Worm (Caenorhabditis elegans) whole organism, mixed stage, embryonic: ENCODE results near the gene rmh-2.

Experiments
- M03D4.4 ChIP-seq: sonication (generic microtip); optimal IDR thresholded peaks from 2 replicates; lab custom pipeline; 2017; ENCODE audit warnings: mild to moderate bottlenecking, missing genetic modification characterization, missing compliant biosample characterization
- bed-3 ChIP-seq: fragments of 200-800 bp; sonication (Bioruptor generic); optimal IDR thresholded peaks from 3 replicates; lab custom pipeline; 2018; ENCODE audit warnings: mild to moderate bottlenecking, missing genetic modification characterization, moderate library complexity, missing compliant biosample characterization
- blmp-1 ChIP-seq: fragments of 150-350 bp; optimal IDR thresholded peaks from 2 replicates; lab custom pipeline; 2014; ENCODE audit warnings: missing biosample characterization, missing genetic modification characterization
- ceh-39 ChIP-seq: fragments of 150-350 bp; optimal IDR thresholded peaks from 2 replicates; lab custom pipeline; 2014; ENCODE audit warnings: missing biosample characterization, missing genetic modification characterization
- ceh-43 ChIP-seq: fragments of 200-800 bp; sonication (Bioruptor generic); optimal IDR thresholded peaks from 2 replicates; lab custom pipeline; 2018; ENCODE audit warnings: mild to moderate bottlenecking, missing genetic modification characterization, moderate library complexity, missing compliant biosample characterization
- ceh-83 ChIP-seq: fragments of 200-800 bp; sonication (Bioruptor generic); optimal IDR thresholded peaks from 2 replicates; lab custom pipeline; 2018; ENCODE audit warnings: mild to moderate bottlenecking, missing genetic modification characterization, missing compliant biosample characterization
- ces-1 ChIP-seq: fragments of 150-350 bp; optimal IDR thresholded peaks from 2 replicates; lab custom pipeline; 2014; ENCODE audit warnings: missing biosample characterization, missing genetic modification reagents, missing genetic modification characterization
- cnd-1 ChIP-seq: fragments of 200-800 bp; sonication (Bioruptor generic); optimal IDR thresholded peaks from 2 replicates; lab custom pipeline; 2018; ENCODE audit warnings: mild to moderate bottlenecking, missing genetic modification characterization, missing compliant biosample characterization
- drap-1 ChIP-seq: fragments of 200-800 bp; sonication (Bioruptor generic); optimal IDR thresholded peaks from 3 replicates; lab custom pipeline; 2018; ENCODE audit warnings: mild to moderate bottlenecking, missing genetic modification characterization, missing compliant biosample characterization
- elt-1 ChIP-seq: sonication (generic microtip); optimal IDR thresholded peaks from 2 replicates; lab custom pipeline; 2017; ENCODE audit warnings: missing genetic modification characterization, mild to moderate bottlenecking, missing compliant biosample characterization, antibody characterized with exemption, moderate library complexity, borderline replicate concordance; ENCODE audit not compliant: insufficient read depth
- elt-3 ChIP-seq: fragments of 150-350 bp; optimal IDR thresholded peaks from 2 replicates; lab custom pipeline; 2014; ENCODE audit warnings: missing biosample characterization, missing genetic modification characterization
- flh-1 ChIP-seq: fragments of 200-800 bp; sonication (Bioruptor generic); optimal IDR thresholded peaks from 2 replicates; lab custom pipeline; 2018; ENCODE audit warnings: mild to moderate bottlenecking, missing genetic modification characterization, moderate library complexity, missing compliant biosample characterization
- ham-2 ChIP-seq: fragments of 200-800 bp; sonication (Bioruptor generic); optimal IDR thresholded peaks from 2 replicates; lab custom pipeline; 2018; ENCODE audit warnings: mild to moderate bottlenecking, missing genetic modification characterization, missing compliant biosample characterization
- hlh-1 ChIP-seq: fragments of 150-350 bp; optimal IDR thresholded peaks from 2 replicates; lab custom pipeline; 2014; ENCODE audit warnings: missing biosample characterization, missing genetic modification reagents, missing genetic modification characterization
- lin-13 ChIP-seq: fragments of 150-350 bp; optimal IDR thresholded peaks from 2 replicates; lab custom pipeline; 2014; ENCODE audit warnings: missing biosample characterization, missing genetic modification characterization
- lin-32 ChIP-seq: fragments of 200-800 bp; sonication (Bioruptor generic); optimal IDR thresholded peaks from 2 replicates; lab custom pipeline; 2018; ENCODE audit warnings: mild to moderate bottlenecking, missing genetic modification characterization, missing compliant biosample characterization
- lsy-2 ChIP-seq: fragments of 150-350 bp; optimal IDR thresholded peaks from 2 replicates; lab custom pipeline; 2014; ENCODE audit warnings: missing biosample characterization, missing genetic modification characterization
- mab-5 ChIP-seq: fragments of 150-350 bp; optimal IDR thresholded peaks from 2 replicates; lab custom pipeline; 2014; ENCODE audit warnings: missing biosample characterization, missing genetic modification characterization
- mep-1 ChIP-seq: fragments of 150-350 bp; optimal IDR thresholded peaks from 2 replicates; lab custom pipeline; 2017; ENCODE audit warnings: missing biosample characterization, missing genetic modification reagents, missing genetic modification characterization, inconsistent platforms
- mls-2 ChIP-seq: sonication (generic microtip); optimal IDR thresholded peaks from 2 replicates; lab custom pipeline; 2016; ENCODE audit warnings: mild to moderate bottlenecking, missing genetic modification characterization, moderate library complexity, missing compliant biosample characterization
- nhr-12 ChIP-seq: fragments of 150-350 bp; optimal IDR thresholded peaks from 2 replicates; lab custom pipeline; 2014; ENCODE audit warnings: missing biosample characterization, missing genetic modification characterization
- nhr-2 ChIP-seq: fragments of 150-350 bp; optimal IDR thresholded peaks from 2 replicates; lab custom pipeline; 2014; ENCODE audit warnings: missing biosample characterization, missing genetic modification characterization
- nhr-237 ChIP-seq: fragments of 150-350 bp; optimal IDR thresholded peaks from 2 replicates; lab custom pipeline; 2014; ENCODE audit warnings: missing biosample characterization, missing genetic modification characterization
- nhr-28 ChIP-seq: fragments of 150-350 bp; optimal IDR thresholded peaks from 2 replicates; lab custom pipeline; 2014; ENCODE audit warnings: missing biosample characterization, missing genetic modification characterization
- nhr-76 ChIP-seq: sonication (generic microtip); optimal IDR thresholded peaks from 2 replicates; lab custom pipeline; 2017; ENCODE audit warnings: missing biosample characterization, missing genetic modification characterization
- pha-4 ChIP-seq: fragments of 150-350 bp; optimal IDR thresholded peaks from 2 replicates; lab custom pipeline; 2018; ENCODE audit warnings: missing biosample characterization, missing genetic modification reagents, missing genetic modification characterization
- sem-2 ChIP-seq: fragments of 200-800 bp; sonication (Bioruptor generic); optimal IDR thresholded peaks from 2 replicates; lab custom pipeline; 2018; ENCODE audit warnings: mild to moderate bottlenecking, missing genetic modification characterization, missing compliant biosample characterization
- snpc-4 ChIP-seq: fragments of 150-350 bp; optimal IDR thresholded peaks from 2 replicates; lab custom pipeline; 2014; ENCODE audit warnings: missing biosample characterization, missing genetic modification characterization
- sptf-1 ChIP-seq: sonication (generic microtip); optimal IDR thresholded peaks from 2 replicates; lab custom pipeline; 2017; ENCODE audit warnings: mild to moderate bottlenecking, missing genetic modification characterization, moderate library complexity, missing compliant biosample characterization
- tbx-8 ChIP-seq: fragments of 200-800 bp; sonication (Bioruptor generic); optimal IDR thresholded peaks from 2 replicates; lab custom pipeline; 2018; ENCODE audit warnings: mild to moderate bottlenecking, missing genetic modification characterization, moderate library complexity, missing compliant biosample characterization
- unc-120 ChIP-seq: sonication (generic microtip); optimal IDR thresholded peaks from 2 replicates; lab custom pipeline; 2017; ENCODE audit warnings: missing genetic modification characterization, missing compliant biosample characterization; ENCODE audit not compliant: poor library complexity, severe bottlenecking
- unc-39 ChIP-seq: fragments of 150-350 bp; optimal IDR thresholded peaks from 2 replicates; lab custom pipeline; 2014; ENCODE audit warnings: missing biosample characterization, missing genetic modification characterization
- unc-62 ChIP-seq: fragments of 150-350 bp; optimal IDR thresholded peaks from 2 replicates; lab custom pipeline; 2014; ENCODE audit warnings: missing biosample characterization, missing genetic modification reagents, missing genetic modification characterization
- zip-8 ChIP-seq: fragments of 150-350 bp; optimal IDR thresholded peaks from 2 replicates; lab custom pipeline; 2014; ENCODE audit warnings: missing biosample characterization, missing genetic modification characterization
- ztf-11 ChIP-seq: fragments of 150-350 bp; optimal IDR thresholded peaks from 2 replicates; lab custom pipeline; 2014; ENCODE audit warnings: missing biosample characterization, missing genetic modification characterization

Gene rmh-2

DNA sequence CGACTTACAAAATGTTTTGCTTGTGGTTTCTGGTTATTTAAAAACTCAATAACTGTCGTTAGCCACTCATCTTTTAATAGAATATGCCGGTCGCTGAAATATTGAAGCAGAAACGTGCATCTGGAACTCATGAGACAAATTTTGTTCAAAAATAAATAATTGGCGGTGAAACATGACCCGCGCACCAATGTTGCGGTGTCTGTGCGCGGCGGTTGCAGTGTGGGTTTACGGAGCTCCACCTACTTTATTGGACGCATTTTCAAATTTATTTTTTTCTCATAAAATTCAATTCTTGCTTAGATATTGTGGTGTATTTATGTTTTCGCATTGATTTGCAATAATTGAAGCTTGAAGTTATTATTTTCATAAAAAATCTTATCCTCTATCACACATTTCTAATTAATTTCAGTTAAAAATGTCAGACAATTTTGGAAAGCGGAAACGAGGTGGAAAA is at the start of gene rmh-2, which contains the start of gene suds-3:
Gene rmh-2 (minus strand): TSS at position 164 of the 454 bp plus-strand sequence.
Gene suds-3 (plus strand): TSS at position 404 of the 454 bp plus-strand sequence.
- TF ChIP-seq unc-120 (tag; lab: Kevin White, UChicago), result no peak
- TF ChIP-seq lsy-2, result peak; percentile 21
- peak; percentile 66 for TF ChIP-seq mep-1 (tag; lab: Kevin White, UChicago)
- TF ChIP-seq M03D4.4 (tag; lab: Kevin White, UChicago), result peak; percentile 13
- TF ChIP-seq tbx-8 (GFP tag; lab: Kevin White, UChicago), result no peak
- TF ChIP-seq sptf-1 (tag; lab: Kevin White, UChicago), result peak; percentile 0
- no peak for TF ChIP-seq ceh-39 (tag; lab: Kevin White, UChicago)
- TF ChIP-seq, all 35 proteins: peak for 4

DNA sequence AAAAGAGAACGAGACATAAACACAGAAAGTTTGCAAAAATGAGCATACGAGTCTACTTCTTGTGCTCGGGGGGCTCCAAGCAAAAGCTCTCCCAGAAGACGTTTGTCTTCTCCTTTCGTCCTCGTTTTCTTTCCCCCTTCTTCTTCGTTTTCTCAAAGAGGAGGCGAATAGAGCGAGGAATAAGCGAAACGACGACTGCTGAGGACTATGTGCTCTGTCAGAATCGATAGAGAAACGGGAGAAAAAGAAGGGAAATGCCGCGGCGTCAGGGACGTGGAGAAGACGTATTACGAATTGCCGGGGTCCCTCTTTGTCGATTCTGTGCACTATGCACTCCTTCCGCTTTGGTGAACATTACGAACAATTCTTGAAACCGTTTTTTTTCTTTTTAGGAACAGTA is 47.9 kb upstream of the rmh-2 start:
- no peak for TF ChIP-seq lin-32 (GFP tag; lab: Kevin White, UChicago)
- no peak for TF ChIP-seq ceh-39 (tag; lab: Kevin White, UChicago)
- no peak for TF ChIP-seq unc-62 (GFP tag; lab: Kevin White, UChicago)
- TF ChIP-seq lin-13 (tag; lab: Kevin White, UChicago), result no peak
- TF ChIP-seq ces-1 (GFP tag; lab: Kevin White, UChicago), result peak; percentile 46
- no peak for TF ChIP-seq unc-39
- no peak for TF ChIP-seq drap-1 (GFP tag; lab: Kevin White, UChicago)

DNA sequence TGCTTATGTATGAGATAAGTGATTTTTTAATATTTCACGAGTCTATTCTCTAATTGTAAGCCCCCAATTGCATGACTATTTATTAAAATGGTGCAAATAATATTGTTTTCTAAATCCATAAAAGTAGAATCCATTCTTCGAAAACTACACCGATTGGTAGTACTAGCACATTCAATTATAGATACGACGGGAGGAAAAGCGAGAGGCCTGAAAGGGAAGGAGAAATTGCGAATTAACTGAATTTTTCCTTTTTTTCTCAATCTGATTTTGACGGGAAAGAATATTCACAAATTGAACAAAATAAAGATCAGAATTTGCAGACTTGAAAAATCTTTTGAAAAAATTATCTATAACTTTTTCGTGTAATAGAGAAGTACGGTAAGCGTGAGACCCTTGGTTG is 46.6 kb upstream of the rmh-2 start:
- no peak for TF ChIP-seq unc-39
- TF ChIP-seq ces-1 (GFP tag; lab: Kevin White, UChicago), result peak; percentile 89

DNA sequence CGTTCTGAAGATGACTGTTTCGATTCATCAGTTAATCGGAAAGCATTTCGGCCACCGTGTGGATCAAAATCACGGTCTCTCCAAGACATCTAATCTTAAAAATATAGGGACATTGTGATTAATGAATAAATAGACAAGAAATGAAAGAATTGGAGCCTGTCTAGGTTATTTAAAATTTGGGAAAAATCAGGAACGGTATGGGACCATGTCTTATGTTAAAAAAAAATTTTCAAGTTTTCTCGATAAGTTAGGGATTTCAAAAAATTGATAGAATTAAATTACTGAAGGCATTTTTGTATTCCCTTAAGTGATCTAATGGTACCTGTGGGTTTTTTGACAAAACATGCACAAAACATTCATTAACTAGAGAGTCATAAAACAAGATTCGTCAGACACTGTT is 45.6 kb upstream of the rmh-2 start, which contains the start of gene unc-41:
Gene unc-41 (minus strand): TSS at position 101 of the 400 bp plus-strand sequence.
- TF ChIP-seq sem-2 (GFP tag; lab: Kevin White, UChicago) (no peak), bed-3 (no peak), hlh-1 (tag; lab: Kevin White, UChicago) (no peak), lin-13 (tag; lab: Kevin White, UChicago) (no peak), ceh-83 (no peak)

DNA sequence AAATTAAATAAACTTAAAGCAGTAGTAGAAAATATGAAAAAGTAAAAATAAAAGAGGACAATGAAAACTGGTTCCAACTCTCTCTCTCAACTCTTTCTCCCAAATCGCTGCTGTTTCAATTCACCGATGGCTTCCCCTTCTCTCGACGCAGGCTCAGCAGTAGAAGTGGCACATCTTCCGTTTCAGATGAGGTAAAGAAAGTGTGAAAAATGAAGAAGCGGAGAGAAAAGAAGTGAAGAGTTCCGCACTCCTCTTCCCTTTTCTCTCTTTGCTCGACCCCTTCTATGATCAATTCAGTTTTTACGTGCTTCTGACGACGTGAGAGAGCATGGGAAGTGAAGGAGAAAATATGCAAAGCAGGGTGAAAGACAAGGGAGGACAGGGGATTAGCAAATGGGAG is 43.7 kb upstream of the rmh-2 start:
- TF ChIP-seq drap-1 (GFP tag; lab: Kevin White, UChicago) (no peak), ces-1 (GFP tag; lab: Kevin White, UChicago) (peak; percentile 40)

DNA sequence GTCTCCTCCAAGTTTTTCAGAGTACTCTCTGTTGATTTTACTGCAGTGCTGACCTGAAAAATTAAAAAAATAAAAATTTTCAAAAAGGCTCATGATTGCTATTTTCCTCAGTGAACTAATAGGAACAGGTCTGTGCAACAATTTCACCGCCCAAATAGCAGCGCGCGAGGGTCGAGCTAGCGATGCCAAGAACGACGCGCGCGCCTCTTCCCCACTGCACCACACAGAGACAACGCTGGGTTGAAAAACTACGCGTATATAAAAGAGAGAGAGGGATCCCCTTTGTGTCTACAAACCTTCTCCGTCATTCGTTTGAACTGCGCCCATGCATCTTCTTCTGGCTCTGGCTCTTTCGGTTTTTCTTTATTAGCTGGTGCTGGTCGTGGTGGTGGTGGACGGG is 39.5 kb upstream of the rmh-2 start:
- TF ChIP-seq drap-1 (GFP tag; lab: Kevin White, UChicago) (peak; percentile 97), lsy-2 (peak; percentile 28), lin-32 (GFP tag; lab: Kevin White, UChicago) (peak; percentile 92), M03D4.4 (tag; lab: Kevin White, UChicago) (peak; percentile 95), elt-3 (tag; lab: Kevin White, UChicago) (no peak), pha-4 (tag; lab: Kevin White, UChicago) (peak; percentile 72), elt-1 (tag; lab: Kevin White, UChicago) (no peak), nhr-28 (tag; lab: Kevin White, UChicago) (peak; percentile 30), sem-2 (GFP tag; lab: Kevin White, UChicago) (peak; percentile 89), cnd-1 (peak; percentile 93), ces-1 (GFP tag; lab: Kevin White, UChicago) (no peak), mls-2 (tag; lab: Kevin White, UChicago) (peak; percentile 96), zip-8 (tag; lab: Kevin White, UChicago) (no peak), nhr-237 (no peak), blmp-1 (tag; lab: Kevin White, UChicago) (no peak), unc-39 (peak; percentile 44), ztf-11 (tag; lab: Kevin White, UChicago) (peak; percentile 25), hlh-1 (tag; lab: Kevin White, UChicago) (peak; percentile 15), nhr-76 (tag; lab: Kevin White, UChicago) (no peak), snpc-4 (tag; lab: Kevin White, UChicago) (no peak), mep-1 (tag; lab: Kevin White, UChicago) (peak; percentile 53), lin-13 (tag; lab: Kevin White, UChicago) (peak; percentile 58), mab-5 (no peak), sptf-1 (tag; lab: Kevin White, UChicago) (peak; percentile 97), ceh-43 (GFP tag; lab: Kevin White, UChicago) (peak; percentile 93), flh-1 (peak; percentile 86), bed-3 (peak; percentile 90), nhr-2 (no peak), unc-62 (GFP tag; lab: Kevin White, UChicago) (peak; percentile 51), ceh-39 (tag; lab: Kevin White, UChicago) (no peak), nhr-12 (tag; lab: Kevin White, UChicago) (no peak), tbx-8 (GFP tag; lab: Kevin White, UChicago) (peak; percentile 89), ham-2 (GFP tag; lab: Kevin White, UChicago) (peak; percentile 88), unc-120 (tag; lab: Kevin White, UChicago) (peak; percentile 88), ceh-83 (peak; percentile 94)
